Worm (Caenorhabditis elegans) whole organism, L1 larva: ENCODE data around the gene tra-1.

Experiments
- ama-1 ChIP-seq: fragments of 150-350 bp; optimal IDR thresholded peaks from 2 replicates; lab custom pipeline; 2014
- blmp-1 ChIP-seq: fragments of 150-350 bp; optimal IDR thresholded peaks from 2 replicates; lab custom pipeline; 2014; ENCODE audit warnings: missing biosample characterization, missing genetic modification characterization
- ceh-82 ChIP-seq, 3 experiments: fragments of 150-350 bp in 1 of 3; sonication (generic microtip) in 2 of 3; optimal IDR thresholded peaks; 2 replicates each; lab custom pipeline; 2014 to 2017; ENCODE audit warnings: missing biosample characterization in 3 of 3, missing genetic modification characterization in 3 of 3
- egl-13 ChIP-seq: sonication (generic microtip); optimal IDR thresholded peaks from 2 replicates; lab custom pipeline; 2016; ENCODE audit warnings: missing genotype, missing genetic modification reagents, missing genetic modification characterization, missing compliant biosample characterization
- fkh-10 ChIP-seq: sonication (generic microtip); optimal IDR thresholded peaks from 2 replicates; lab custom pipeline; 2017; ENCODE audit warnings: missing biosample characterization, missing genetic modification reagents, missing genetic modification characterization
- irx-1 ChIP-seq: sonication (generic microtip); optimal IDR thresholded peaks from 2 replicates; lab custom pipeline; 2016; ENCODE audit warnings: missing genetic modification characterization, missing compliant biosample characterization
- mep-1 ChIP-seq: fragments of 150-350 bp; optimal IDR thresholded peaks from 2 replicates; lab custom pipeline; 2014; ENCODE audit warnings: missing biosample characterization, missing genetic modification characterization
- pag-3 ChIP-seq: sonication (generic microtip); optimal IDR thresholded peaks from 2 replicates; lab custom pipeline; 2017; ENCODE audit warnings: missing genetic modification characterization, mild to moderate bottlenecking, missing compliant biosample characterization, antibody characterized with exemption, borderline replicate concordance; ENCODE audit not compliant: insufficient read depth
- rnt-1 ChIP-seq: sonication (generic microtip); optimal IDR thresholded peaks from 2 replicates; lab custom pipeline; 2016; ENCODE audit warnings: mild to moderate bottlenecking, missing genetic modification characterization, moderate library complexity, missing compliant biosample characterization
- snpc-4 ChIP-seq: fragments of 150-350 bp; optimal IDR thresholded peaks from 2 replicates; lab custom pipeline; 2014; ENCODE audit warnings: missing biosample characterization, missing genetic modification characterization
- tlp-1 ChIP-seq: fragments of 150-350 bp; optimal IDR thresholded peaks from 2 replicates; lab custom pipeline; 2014; ENCODE audit warnings: missing biosample characterization, missing genetic modification characterization
- zag-1 ChIP-seq: fragments of 150-350 bp; optimal IDR thresholded peaks from 2 replicates; lab custom pipeline; 2014; ENCODE audit warnings: missing biosample characterization, missing genetic modification characterization

DNA sequence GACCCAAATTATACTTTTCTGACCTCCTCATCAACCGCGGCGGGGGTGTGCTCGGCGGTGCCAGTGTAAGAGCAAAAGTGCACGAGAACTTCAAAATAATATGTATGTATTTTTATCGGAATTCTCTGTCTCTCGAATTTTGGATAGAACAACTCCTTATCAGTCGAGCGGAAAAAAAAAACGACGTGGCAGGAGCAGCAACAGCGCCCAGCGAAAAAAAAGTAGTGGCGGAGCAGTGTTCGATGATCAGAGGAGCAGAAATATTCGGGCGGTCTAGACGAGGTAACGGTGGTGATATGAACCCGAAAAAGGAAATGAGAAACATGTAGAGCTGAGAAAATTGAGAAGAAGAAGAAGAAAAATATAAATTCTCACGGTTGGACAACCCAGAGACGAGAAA, 1.8 kb downstream of the tra-1 start:
- TF ChIP-seq ceh-82 (tag; optimal IDR thresholded peaks at IDR 0.05; lab: Kevin White, UChicago): no peak
- TF ChIP-seq pag-3: no peak
- no peak for TF ChIP-seq snpc-4 (tag; lab: Kevin White, UChicago)
- TF ChIP-seq egl-13 (tag; lab: Kevin White, UChicago): no peak
- no peak for TF ChIP-seq irx-1 (tag; lab: Kevin White, UChicago)
- TF ChIP-seq blmp-1: no peak
- TF ChIP-seq fkh-10 (GFP tag; lab: Kevin White, UChicago): no peak
- no peak for TF ChIP-seq tlp-1 (tag; lab: Kevin White, UChicago)
- TF ChIP-seq zag-1 (tag; lab: Kevin White, UChicago): no peak
- TF ChIP-seq mep-1: no peak
- no peak for TF ChIP-seq rnt-1 (tag; lab: Kevin White, UChicago)
- no peak for TF ChIP-seq ama-1
